Fruit fly (Drosophila melanogaster) whole organism, embryonic: ENCODE data around the gene CG7328.
A peak's percentile ranks its signal among the peaks of the same experiment; 100 is the strongest.

Source experiments
- Aef1 ChIP-seq: fragments of 200-800 bp; sonication (Bioruptor generic); IDR thresholded peaks from 3 replicates; pipeline ENCODE4 v1.3.6; 2022; ENCODE audit warnings: missing biosample characterization, missing genetic modification characterization
- Atf3 ChIP-seq: fragments of 200-800 bp; sonication (Bioruptor generic); optimal IDR thresholded peaks from 3 replicates; lab custom pipeline; 2016; ENCODE audit warnings: missing biosample characterization, missing genetic modification characterization
- CG10321 ChIP-seq: fragments of 200-800 bp; sonication (Bioruptor generic); IDR thresholded peaks from 2 replicates; pipeline ENCODE4 v1.3.6; 2022; ENCODE audit warnings: missing biosample characterization, missing genetic modification characterization
- CG10366 ChIP-seq: fragments of 200-800 bp; sonication (Bioruptor generic); IDR thresholded peaks from 2 replicates; pipeline ENCODE4 v1.3.6; 2022; ENCODE audit warnings: missing biosample characterization, missing genetic modification characterization
- CG11456 ChIP-seq: fragments of 200-800 bp; sonication (Bioruptor generic); IDR thresholded peaks from 3 replicates; pipeline ENCODE4 v1.3.6; 2022; ENCODE audit warnings: missing biosample characterization, missing genetic modification characterization
- CG11560 ChIP-seq: fragments of 200-800 bp; sonication (Bioruptor generic); IDR thresholded peaks from 3 replicates; pipeline ENCODE4 v1.3.6; 2022; ENCODE audit warnings: missing biosample characterization, missing genetic modification characterization
- CG12744 ChIP-seq: fragments of 200-800 bp; sonication (Bioruptor generic); optimal IDR thresholded peaks from 2 replicates; lab custom pipeline; 2016; ENCODE audit warnings: missing biosample characterization, missing genetic modification characterization
- CG13624 ChIP-seq: fragments of 200-800 bp; sonication (Bioruptor generic); optimal IDR thresholded peaks from 2 replicates; lab custom pipeline; 2016; ENCODE audit warnings: missing biosample characterization, missing genetic modification characterization
- CG15011 ChIP-seq: fragments of 200-800 bp; sonication (Bioruptor generic); optimal IDR thresholded peaks from 3 replicates; lab custom pipeline; 2018; ENCODE audit warnings: missing biosample characterization, mild to moderate bottlenecking, missing genetic modification characterization
- CG16813 ChIP-seq: fragments of 200-800 bp; sonication (Bioruptor generic); IDR thresholded peaks from 3 replicates; pipeline ENCODE4 v1.3.6; 2022; ENCODE audit warnings: missing biosample characterization, missing genetic modification characterization; ENCODE audit not compliant: partially characterized antibody
- CG16815 ChIP-seq: fragments of 200-800 bp; sonication (Bioruptor generic); optimal IDR thresholded peaks from 3 replicates; lab custom pipeline; 2017; ENCODE audit warnings: missing biosample characterization, mild to moderate bottlenecking, missing genetic modification characterization
- CG17186 ChIP-seq: fragments of 200-800 bp; sonication (Bioruptor generic); optimal IDR thresholded peaks from 3 replicates; lab custom pipeline; 2017; ENCODE audit warnings: missing biosample characterization, missing genetic modification reagents, missing genetic modification characterization
- CG17328 ChIP-seq: fragments of 200-800 bp; sonication (Bioruptor generic); IDR thresholded peaks from 2 replicates; pipeline ENCODE4 v1.3.6; 2022; ENCODE audit warnings: missing biosample characterization, missing genetic modification characterization
- CG17568 ChIP-seq: fragments of 200-800 bp; sonication (Bioruptor generic); optimal IDR thresholded peaks from 2 replicates; lab custom pipeline; 2018; ENCODE audit warnings: missing biosample characterization, mild to moderate bottlenecking, missing genetic modification characterization, moderate library complexity
- CG17829 ChIP-seq: fragments of 200-800 bp; optimal IDR thresholded peaks from 2 replicates; lab custom pipeline; 2019; ENCODE audit warnings: missing biosample characterization, mild to moderate bottlenecking, missing genetic modification characterization, moderate library complexity
- CG1832 ChIP-seq: fragments of 200-800 bp; sonication (Bioruptor generic); optimal IDR thresholded peaks from 2 replicates; lab custom pipeline; 2017; ENCODE audit warnings: missing biosample characterization, mild to moderate bottlenecking, missing genetic modification characterization, inconsistent platforms
- CG18599 ChIP-seq: fragments of 200-800 bp; sonication (Bioruptor generic); optimal IDR thresholded peaks from 3 replicates; lab custom pipeline; 2017; ENCODE audit warnings: missing biosample characterization, missing genetic modification characterization, mild to moderate bottlenecking, moderate library complexity, missing genetic modification reagents
- CG2875 ChIP-seq: fragments of 200-800 bp; sonication (Bioruptor generic); optimal IDR thresholded peaks from 2 replicates; lab custom pipeline; 2017; ENCODE audit warnings: missing biosample characterization, mild to moderate bottlenecking, missing genetic modification characterization, missing genetic modification reagents
- CG32532 ChIP-seq: fragments of 200-800 bp; sonication (Bioruptor generic); IDR thresholded peaks from 2 replicates; pipeline ENCODE4 v1.3.6; 2022; ENCODE audit warnings: missing biosample characterization, missing genetic modification characterization
- CG32767 ChIP-seq: fragments of 200-800 bp; sonication (Bioruptor generic); IDR thresholded peaks from 2 replicates; pipeline ENCODE4 v1.3.6; 2022; ENCODE audit warnings: missing biosample characterization, missing genetic modification characterization
- CG6254 ChIP-seq: fragments of 200-800 bp; sonication (Bioruptor generic); optimal IDR thresholded peaks from 3 replicates; lab custom pipeline; 2017; ENCODE audit warnings: mild to moderate bottlenecking, missing biosample characterization, missing genetic modification reagents, missing genetic modification characterization
- CG8281 ChIP-seq: fragments of 200-800 bp; sonication (Bioruptor generic); optimal IDR thresholded peaks from 2 replicates; lab custom pipeline; 2018; ENCODE audit warnings: missing biosample characterization, mild to moderate bottlenecking, missing genetic modification characterization, moderate library complexity
- CG8290 ChIP-seq, 3 experiments: fragments of 200-800 bp; sonication (Bioruptor generic); optimal IDR thresholded peaks; 2 replicates each; lab custom pipeline; 2016 to 2019; ENCODE audit warnings: missing biosample characterization in 3 of 3, missing genetic modification characterization in 3 of 3, mild to moderate bottlenecking in 2 of 3, moderate library complexity in 1 of 3
- CG8478 ChIP-seq: fragments of >200 bp; optimal IDR thresholded peaks from 2 replicates; lab custom pipeline; 2018
- CG8924 ChIP-seq: fragments of 200-800 bp; optimal IDR thresholded peaks from 3 replicates; lab custom pipeline; 2019; ENCODE audit warnings: missing biosample characterization, mild to moderate bottlenecking, missing genetic modification characterization, moderate library complexity
- CG9727 ChIP-seq: fragments of 200-800 bp; sonication (Bioruptor generic); optimal IDR thresholded peaks from 3 replicates; lab custom pipeline; 2017; ENCODE audit warnings: missing biosample characterization, mild to moderate bottlenecking, missing genetic modification characterization
- Camta ChIP-seq: fragments of 200-800 bp; sonication (Bioruptor generic); optimal IDR thresholded peaks from 2 replicates; lab custom pipeline; 2016; ENCODE audit warnings: missing biosample characterization, missing genetic modification characterization
- Chrac-16 ChIP-seq: fragments of 200-800 bp; sonication (Bioruptor generic); optimal IDR thresholded peaks from 3 replicates; lab custom pipeline; 2016; ENCODE audit warnings: missing biosample characterization, missing genetic modification characterization
- Hr78 ChIP-seq, 2 experiments: fragments of 200-800 bp in 1 of 2; fragments of >200 bp in 1 of 2; sonication (Bioruptor generic) in 1 of 2; optimal IDR thresholded peaks; 2 replicates each; lab custom pipeline; 2017 to 2019; ENCODE audit warnings: missing biosample characterization in 2 of 2, missing genetic modification characterization in 2 of 2, mild to moderate bottlenecking in 1 of 2, moderate library complexity in 1 of 2
- MESR4 ChIP-seq: fragments of 200-800 bp; sonication (Bioruptor generic); optimal IDR thresholded peaks from 2 replicates; lab custom pipeline; 2018; ENCODE audit warnings: missing biosample characterization, mild to moderate bottlenecking, missing genetic modification characterization, moderate library complexity
- Med ChIP-seq: fragments of 200-800 bp; sonication (Bioruptor generic); peaks from one replicate; lab custom pipeline; 2016; ENCODE audit warnings: missing biosample characterization, missing genetic modification characterization, mild to moderate bottlenecking, inconsistent platforms, moderate library complexity
- Mes4 ChIP-seq: fragments of 200-800 bp; sonication (Bioruptor generic); optimal IDR thresholded peaks from 2 replicates; lab custom pipeline; 2016; ENCODE audit warnings: missing biosample characterization, missing genetic modification characterization
- Opbp ChIP-seq: fragments of 200-800 bp; sonication (Bioruptor generic); IDR thresholded peaks from 3 replicates; pipeline ENCODE4 v1.3.6; 2022; ENCODE audit warnings: missing biosample characterization, missing genetic modification characterization; ENCODE audit not compliant: partially characterized antibody
- PHDP ChIP-seq: fragments of 200-800 bp; sonication (Bioruptor generic); optimal IDR thresholded peaks from 3 replicates; lab custom pipeline; 2018; ENCODE audit warnings: missing biosample characterization, mild to moderate bottlenecking, missing genetic modification characterization, moderate library complexity
- Stat92E ChIP-seq, 3 experiments: fragments of >200 bp in 2 of 3; fragments of 200-800 bp in 1 of 3; sonication (Bioruptor generic) in 1 of 3; optimal IDR thresholded peaks; 2 replicates each; lab custom pipeline; 2017 to 2019; ENCODE audit warnings: missing biosample characterization in 3 of 3, missing genetic modification characterization in 3 of 3, mild to moderate bottlenecking in 1 of 3, moderate library complexity in 1 of 3
- Usf ChIP-seq: fragments of 200-800 bp; sonication (Bioruptor generic); optimal IDR thresholded peaks from 2 replicates; lab custom pipeline; 2017; ENCODE audit warnings: missing genotype, missing biosample characterization, missing genetic modification characterization
- al ChIP-seq: fragments of 200-800 bp; sonication (Bioruptor generic); IDR thresholded peaks from 2 replicates; pipeline ENCODE4 v1.3.6; 2022; ENCODE audit warnings: missing biosample characterization, missing genetic modification characterization
- croc ChIP-seq: fragments of 200-800 bp; sonication (Bioruptor generic); conservative IDR thresholded peaks from 3 replicates; pipeline ENCODE4 v1.3.6; 2022; ENCODE audit warnings: missing biosample characterization, missing genetic modification characterization
- disco-r ChIP-seq: fragments of 200-800 bp; sonication (Bioruptor generic); optimal IDR thresholded peaks from 2 replicates; lab custom pipeline; 2016; ENCODE audit warnings: missing biosample characterization, missing genetic modification characterization
- fd3F ChIP-seq: fragments of 200-800 bp; sonication (Bioruptor generic); optimal IDR thresholded peaks from 2 replicates; lab custom pipeline; 2018; ENCODE audit warnings: missing biosample characterization, mild to moderate bottlenecking, missing genetic modification characterization, moderate library complexity
- fd64A ChIP-seq: fragments of 200-800 bp; sonication (Bioruptor generic); optimal IDR thresholded peaks from 3 replicates; lab custom pipeline; 2018; ENCODE audit warnings: missing biosample characterization, mild to moderate bottlenecking, missing genetic modification characterization
- gfzf ChIP-seq: fragments of 200-800 bp; sonication (Bioruptor generic); optimal IDR thresholded peaks from 2 replicates; lab custom pipeline; 2016; ENCODE audit warnings: missing biosample characterization, mild to moderate bottlenecking, missing genetic modification characterization, moderate library complexity
- ken ChIP-seq: fragments of 200-800 bp; sonication (Bioruptor generic); IDR thresholded peaks from 3 replicates; pipeline ENCODE4 v1.3.6; 2022; ENCODE audit warnings: missing biosample characterization, missing genetic modification characterization
- pita ChIP-seq: fragments of 200-800 bp; sonication (Bioruptor generic); optimal IDR thresholded peaks from 2 replicates; lab custom pipeline; 2017; ENCODE audit warnings: missing biosample characterization, mild to moderate bottlenecking, missing genetic modification characterization
- repo ChIP-seq: fragments of 200-800 bp; sonication (Bioruptor generic); optimal IDR thresholded peaks from 2 replicates; lab custom pipeline; 2016; ENCODE audit warnings: missing biosample characterization, missing genetic modification characterization
- sens ChIP-seq: fragments of 200-800 bp; sonication (Bioruptor generic); peaks from one replicate; lab custom pipeline; 2016; ENCODE audit warnings: missing biosample characterization, missing genetic modification characterization
- unc-4 ChIP-seq: fragments of 200-800 bp; sonication (Bioruptor generic); IDR thresholded peaks from 2 replicates; pipeline ENCODE4 v1.3.6; 2022; ENCODE audit warnings: missing biosample characterization, missing genetic modification characterization; ENCODE audit not compliant: partially characterized antibody
- zen2 ChIP-seq: fragments of 200-800 bp; sonication (Bioruptor generic); IDR thresholded peaks from 3 replicates; pipeline ENCODE4 v1.3.6; 2022; ENCODE audit warnings: missing biosample characterization, missing genetic modification characterization; ENCODE audit not compliant: partially characterized antibody
- zfh2 ChIP-seq: fragments of 200-800 bp; sonication (Bioruptor generic); optimal IDR thresholded peaks from 2 replicates; lab custom pipeline; 2016; ENCODE audit warnings: missing biosample characterization, missing genetic modification characterization

The CG7328 gene

DNA sequence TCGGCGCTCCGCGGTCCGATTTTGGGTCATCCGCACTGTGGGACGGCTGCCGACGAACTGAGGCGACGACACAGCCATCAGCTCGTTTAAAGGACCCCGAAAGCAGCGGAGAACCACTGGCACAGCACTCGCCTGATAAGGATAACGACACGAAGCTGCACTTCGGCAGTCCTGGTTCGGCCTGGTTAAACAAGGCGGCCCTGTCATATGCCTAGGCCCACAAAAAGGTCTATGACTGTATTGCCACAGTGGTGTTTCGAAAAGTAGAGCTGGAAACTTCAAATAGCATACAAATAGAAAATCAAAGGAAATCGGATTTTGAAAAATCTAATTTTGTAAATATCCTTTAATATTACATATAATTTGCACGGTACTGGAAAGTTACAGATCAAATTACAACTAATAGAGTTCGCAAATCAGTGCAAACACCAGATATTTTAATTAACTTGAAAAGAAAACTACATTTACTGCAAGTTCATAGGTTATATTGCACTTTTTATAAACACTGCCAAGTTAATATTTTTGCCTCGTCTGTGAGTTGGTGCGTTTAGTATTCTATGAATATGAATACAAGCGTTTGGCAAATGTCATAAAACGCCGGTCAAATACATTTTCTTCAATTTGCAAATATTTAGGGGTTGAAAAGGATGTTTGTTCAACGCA, 44.9 kb upstream of the CG7328 start (continued):
- TF ChIP-seq unc-4 (GFP tag; lab: Robert Waterston, UW) (no peak), CG8290 (GFP tag; optimal IDR thresholded peaks at IDR 0.05; lab: Kevin White, UChicago) (no peak), CG8290 (tag; optimal IDR thresholded peaks at IDR 0.05; lab: Kevin White, UChicago) (peak in 1 of 2 experiments; percentile 51), zen2 (no peak), CG32767 (GFP tag; lab: Robert Waterston, UW) (no peak), croc (no peak), disco-r (no peak), Opbp (GFP tag; lab: Robert Waterston, UW) (no peak), Chrac-16 (peak; percentile 61), CG2875 (GFP tag; lab: Kevin White, UChicago) (peak; percentile 31), Hr78 (GFP tag; optimal IDR thresholded peaks at IDR 0.05; lab: Kevin White, UChicago) (no peak), CG17829 (tag; lab: Kevin White, UChicago) (no peak), ken (GFP tag; lab: Robert Waterston, UW) (peak; percentile 56; the same call in 2 of the 3 replicates), Camta (GFP tag; lab: Kevin White, UChicago) (no peak), CG11456 (0 out of 3 replicates have a peak, but pooled peaks have one; percentile 36), CG13624 (GFP tag; lab: Kevin White, UChicago) (peak; percentile 55), al (no peak), CG1832 (no peak), CG9727 (GFP tag; lab: Kevin White, UChicago) (peak; percentile 70), pita (GFP tag; lab: Kevin White, UChicago) (no peak), CG16815 (GFP tag; lab: Kevin White, UChicago) (peak; percentile 45), CG15011 (GFP tag; lab: Kevin White, UChicago) (peak; percentile 22), CG10321 (GFP tag; lab: Robert Waterston, UW) (no peak), CG11560 (tag; lab: Robert Waterston, UW) (no peak), CG10366 (GFP tag; lab: Robert Waterston, UW) (peak; percentile 21; the same call in 1 of the 2 replicates), Atf3 (GFP tag; lab: Kevin White, UChicago) (no peak), CG8281 (tag; lab: Kevin White, UChicago) (no peak), CG18599 (peak; percentile 82), zfh2 (GFP tag; lab: Kevin White, UChicago) (peak; percentile 49), CG17186 (GFP tag; lab: Kevin White, UChicago) (no peak), gfzf (GFP tag; lab: Kevin White, UChicago) (no peak), MESR4 (GFP tag; lab: Kevin White, UChicago) (no peak), CG17568 (GFP tag; lab: Kevin White, UChicago) (peak; percentile 20), Usf (GFP tag; lab: Kevin White, UChicago) (peak; percentile 10), repo (GFP tag; lab: Kevin White, UChicago) (no peak), fd3F (peak; percentile 37), CG17328 (GFP tag; lab: Robert Waterston, UW) (no peak), sens (peak; percentile 79), Aef1 (GFP tag; lab: Robert Waterston, UW) (peak; percentile 56), Stat92E (GFP tag; optimal IDR thresholded peaks at IDR 0.05; lab: Kevin White, UChicago) (no peak), CG8478 (lab: Kevin White, UChicago) (no peak), CG8924 (tag; lab: Kevin White, UChicago) (peak; percentile 42), CG32532 (GFP tag; lab: Robert Waterston, UW) (peak; percentile 42; the same call in 1 of the 2 replicates), Mes4 (no peak), fd64A (no peak), Med (GFP tag; lab: Kevin White, UChicago) (peak; percentile 87), CG6254 (GFP tag; lab: Kevin White, UChicago) (no peak), CG16813 (GFP tag; lab: Robert Waterston, UW) (no peak), CG12744 (GFP tag; lab: Kevin White, UChicago) (no peak), PHDP (tag; lab: Kevin White, UChicago) (peak; percentile 63)
